Worm (Caenorhabditis elegans) whole organism, L4 larva: ENCODE data around the gene C08F11.12.
A peak's percentile ranks its signal among the peaks of the same experiment; 100 is the strongest.

Experiments
- D1046.2 ChIP-seq: fragments of 200-800 bp; sonication (Bioruptor generic); IDR thresholded peaks from 2 replicates; pipeline ENCODE4 v1.3.6; 2022; ENCODE audit warnings: missing genetic modification characterization, missing compliant biosample characterization
- F10B5.3 ChIP-seq: sonication (generic microtip); optimal IDR thresholded peaks from 2 replicates; lab custom pipeline; 2016; ENCODE audit warnings: mild to moderate bottlenecking, missing genetic modification characterization, missing compliant biosample characterization
- F49E8.2 ChIP-seq: sonication (generic microtip); optimal IDR thresholded peaks from 2 replicates; lab custom pipeline; 2016; ENCODE audit warnings: missing compliant biosample characterization, mild to moderate bottlenecking, missing genetic modification characterization, borderline replicate concordance
- T20F7.1 ChIP-seq: fragments of 200-800 bp; sonication (Bioruptor generic); optimal IDR thresholded peaks from 2 replicates; lab custom pipeline; 2018; ENCODE audit warnings: mild to moderate bottlenecking, missing genetic modification characterization, missing compliant biosample characterization
- Y5F2A.4 ChIP-seq: fragments of 200-800 bp; sonication (Bioruptor generic); optimal IDR thresholded peaks from 2 replicates; lab custom pipeline; 2018; ENCODE audit warnings: mild to moderate bottlenecking, missing genetic modification characterization, missing compliant biosample characterization
- ZK337.2 ChIP-seq: fragments of 200-800 bp; sonication (Bioruptor generic); IDR thresholded peaks from 2 replicates; pipeline ENCODE4 v1.3.6; 2022; ENCODE audit warnings: missing genetic modification reagents, missing genetic modification characterization, missing compliant biosample characterization
- ama-1 ChIP-seq: fragments of 150-350 bp; optimal IDR thresholded peaks from 2 replicates; lab custom pipeline; 2014; ENCODE audit warnings: inconsistent platforms, mixed read lengths
- attf-4 ChIP-seq: sonication (generic microtip); optimal IDR thresholded peaks from 3 replicates; lab custom pipeline; 2017; ENCODE audit warnings: missing biosample characterization, missing genetic modification characterization
- ceh-32 ChIP-seq: sonication (generic microtip); optimal IDR thresholded peaks from 2 replicates; lab custom pipeline; 2016; ENCODE audit warnings: mild to moderate bottlenecking, missing genetic modification characterization, missing compliant biosample characterization; ENCODE audit not compliant: poor library complexity
- ceh-44 ChIP-seq: fragments of 200-800 bp; sonication (Bioruptor generic); IDR thresholded peaks from 2 replicates; pipeline ENCODE4 v1.3.6; 2022; ENCODE audit warnings: missing genetic modification reagents, missing genetic modification characterization, missing compliant biosample characterization
- ceh-62 ChIP-seq: sonication (generic microtip); optimal IDR thresholded peaks from 2 replicates; lab custom pipeline; 2017; ENCODE audit warnings: missing biosample characterization, missing genetic modification characterization
- cey-2 ChIP-seq: sonication (generic microtip); optimal IDR thresholded peaks from 3 replicates; lab custom pipeline; 2017; ENCODE audit warnings: missing genetic modification characterization, mild to moderate bottlenecking, missing compliant biosample characterization, antibody characterized with exemption, borderline replicate concordance; ENCODE audit not compliant: insufficient read depth
- daf-16 ChIP-seq, 3 experiments: sonication (generic microtip); optimal IDR thresholded peaks; 2 replicates each; lab custom pipeline; 2016 to 2017; ENCODE audit warnings: missing genetic modification characterization in 3 of 3, missing genetic modification reagents in 3 of 3, mild to moderate bottlenecking in 2 of 3, missing compliant biosample characterization in 2 of 3, missing biosample characterization in 1 of 3, moderate library complexity in 1 of 3
- daf-19 ChIP-seq: fragments of 200-800 bp; sonication (Bioruptor generic); conservative IDR thresholded peaks from 2 replicates; pipeline ENCODE4 v1.3.6; 2022; ENCODE audit warnings: missing genetic modification characterization, missing compliant biosample characterization
- dmd-8 ChIP-seq: fragments of 200-800 bp; sonication (Bioruptor generic); IDR thresholded peaks from 2 replicates; pipeline ENCODE4 v1.3.6; 2022; ENCODE audit warnings: missing genetic modification characterization, missing compliant biosample characterization
- dpl-1 ChIP-seq: fragments of 150-350 bp; optimal IDR thresholded peaks from 2 replicates; lab custom pipeline; 2014; ENCODE audit warnings: missing biosample characterization, missing genetic modification reagents, missing genetic modification characterization
- fos-1 ChIP-seq: fragments of 150-350 bp; optimal IDR thresholded peaks from 2 replicates; lab custom pipeline; 2014; ENCODE audit warnings: missing biosample characterization, missing genetic modification characterization
- hlh-11 ChIP-seq: fragments of 200-800 bp; sonication (Bioruptor generic); optimal IDR thresholded peaks from 2 replicates; lab custom pipeline; 2018; ENCODE audit warnings: mild to moderate bottlenecking, missing genetic modification characterization, missing compliant biosample characterization
- hlh-30 ChIP-seq: sonication (generic microtip); optimal IDR thresholded peaks from 2 replicates; lab custom pipeline; 2017; ENCODE audit warnings: antibody characterized with exemption, mild to moderate bottlenecking, missing genetic modification characterization, missing compliant biosample characterization; ENCODE audit not compliant: insufficient read depth
- jun-1 ChIP-seq: fragments of 150-350 bp; optimal IDR thresholded peaks from 2 replicates; lab custom pipeline; 2014; ENCODE audit warnings: missing biosample characterization, missing genetic modification reagents, missing genetic modification characterization
- lin-13 ChIP-seq: fragments of 150-350 bp; optimal IDR thresholded peaks from 2 replicates; lab custom pipeline; 2014; ENCODE audit warnings: missing biosample characterization, missing genetic modification reagents, missing genetic modification characterization
- lin-15B ChIP-seq: fragments of 150-350 bp; sonication (generic microtip); optimal IDR thresholded peaks from 3 replicates; lab custom pipeline; 2014; ENCODE audit warnings: missing biosample characterization, missing genetic modification characterization
- lin-38 ChIP-seq: fragments of 200-800 bp; sonication (Bioruptor generic); IDR thresholded peaks from 2 replicates; pipeline ENCODE4 v1.3.6; 2022; ENCODE audit warnings: missing genetic modification reagents, missing genetic modification characterization, missing compliant biosample characterization
- lin-39 ChIP-seq: fragments of 150-350 bp; optimal IDR thresholded peaks from 2 replicates; lab custom pipeline; 2014; ENCODE audit warnings: missing biosample characterization, missing genetic modification reagents, missing genetic modification characterization
- madf-9 ChIP-seq: fragments of 200-800 bp; sonication (Bioruptor generic); conservative IDR thresholded peaks from 2 replicates; pipeline ENCODE4 v1.3.6; 2022; ENCODE audit warnings: missing genetic modification reagents, missing genetic modification characterization, missing compliant biosample characterization
- mep-1 ChIP-seq: fragments of 150-350 bp; sonication (generic microtip); optimal IDR thresholded peaks from 3 replicates; lab custom pipeline; 2014; ENCODE audit warnings: missing biosample characterization, missing genetic modification characterization
- nhr-10 ChIP-seq: fragments of 150-350 bp; optimal IDR thresholded peaks from 2 replicates; lab custom pipeline; 2014; ENCODE audit warnings: missing biosample characterization, missing genetic modification characterization
- nhr-102 ChIP-seq: sonication (generic microtip); optimal IDR thresholded peaks from 2 replicates; lab custom pipeline; 2016; ENCODE audit warnings: mild to moderate bottlenecking, missing genetic modification characterization, moderate library complexity, missing compliant biosample characterization
- nhr-25 ChIP-seq: sonication (generic microtip); optimal IDR thresholded peaks from 2 replicates; lab custom pipeline; 2017; ENCODE audit warnings: missing genetic modification characterization, mild to moderate bottlenecking, missing compliant biosample characterization, antibody characterized with exemption, moderate library complexity, borderline replicate concordance; ENCODE audit not compliant: insufficient read depth
- nhr-28 ChIP-seq: fragments of 150-350 bp; optimal IDR thresholded peaks from 2 replicates; lab custom pipeline; 2014; ENCODE audit warnings: missing biosample characterization, missing genetic modification characterization
- nhr-42 ChIP-seq: fragments of 200-800 bp; sonication (Bioruptor generic); IDR thresholded peaks from 2 replicates; pipeline ENCODE4 v1.3.6; 2022; ENCODE audit warnings: missing genetic modification characterization, missing compliant biosample characterization
- nhr-6 ChIP-seq: fragments of 150-350 bp; optimal IDR thresholded peaks from 2 replicates; lab custom pipeline; 2014; ENCODE audit warnings: missing biosample characterization, missing genetic modification characterization
- nhr-76 ChIP-seq: fragments of 150-350 bp; optimal IDR thresholded peaks from 2 replicates; lab custom pipeline; 2014; ENCODE audit warnings: missing biosample characterization, missing genetic modification characterization
- pha-4 ChIP-seq, 2 experiments: fragments of 150-350 bp in 1 of 2; fragments of 200-800 bp in 1 of 2; sonication (Bioruptor generic) in 1 of 2; IDR thresholded peaks in 1 of 2; optimal IDR thresholded peaks in 1 of 2; 2 replicates each; pipeline versions ENCODE4 v1.3.6 to Lab custom; 2014 to 2022; ENCODE audit warnings: missing genetic modification characterization in 2 of 2, missing genetic modification reagents in 2 of 2, missing biosample characterization in 1 of 2, missing compliant biosample characterization in 1 of 2
- php-3 ChIP-seq: fragments of 200-800 bp; sonication (Bioruptor generic); IDR thresholded peaks from 2 replicates; pipeline ENCODE4 v1.3.6; 2022; ENCODE audit warnings: missing genetic modification reagents, missing genetic modification characterization, missing compliant biosample characterization
- pqm-1 ChIP-seq: sonication (generic microtip); optimal IDR thresholded peaks from 2 replicates; lab custom pipeline; 2017; ENCODE audit warnings: missing biosample characterization, missing genetic modification characterization
- snpc-1.2 ChIP-seq: fragments of 200-800 bp; sonication (Bioruptor generic); IDR thresholded peaks from 2 replicates; pipeline ENCODE4 v1.3.6; 2022; ENCODE audit warnings: missing genetic modification reagents, missing genetic modification characterization, missing compliant biosample characterization
- tag-97 ChIP-seq: fragments of 200-800 bp; sonication (Bioruptor generic); IDR thresholded peaks from 2 replicates; pipeline ENCODE4 v1.3.6; 2022; ENCODE audit warnings: missing genetic modification characterization, missing compliant biosample characterization
- tra-1 ChIP-seq: fragments of 200-800 bp; sonication (Bioruptor generic); IDR thresholded peaks from 2 replicates; pipeline ENCODE4 v1.3.6; 2022; ENCODE audit warnings: missing genetic modification reagents, missing genetic modification characterization, missing compliant biosample characterization
- unc-62 ChIP-seq, 3 experiments: fragments of 150-350 bp in 1 of 3; sonication (generic microtip); optimal IDR thresholded peaks in 2 of 3; peaks in 1 of 3; 1 replicate in 1 of 3; 2 replicates in 2 of 3; lab custom pipeline; 2014 to 2017; ENCODE audit warnings: missing biosample characterization in 3 of 3, missing genetic modification characterization in 3 of 3, missing genetic modification reagents in 3 of 3, missing genotype in 1 of 3
- vab-7 ChIP-seq: fragments of 200-800 bp; sonication (Bioruptor generic); IDR thresholded peaks from 2 replicates; pipeline ENCODE4 v1.3.6; 2022; ENCODE audit warnings: missing genetic modification reagents, missing genetic modification characterization, missing compliant biosample characterization
- zfp-2 ChIP-seq: sonication (generic microtip); optimal IDR thresholded peaks from 2 replicates; lab custom pipeline; 2016; ENCODE audit warnings: mild to moderate bottlenecking, missing genetic modification characterization, missing compliant biosample characterization
- zfp-3 ChIP-seq: fragments of 200-800 bp; sonication (Bioruptor generic); conservative IDR thresholded peaks from 2 replicates; pipeline ENCODE4 v1.3.6; 2022; ENCODE audit warnings: missing genetic modification reagents, missing genetic modification characterization, missing compliant biosample characterization
- zip-2 ChIP-seq: fragments of 150-350 bp; optimal IDR thresholded peaks from 2 replicates; lab custom pipeline; 2014; ENCODE audit warnings: missing biosample characterization, missing genetic modification characterization
- ztf-7 ChIP-seq: fragments of 150-350 bp; optimal IDR thresholded peaks from 2 replicates; lab custom pipeline; 2014; ENCODE audit warnings: missing biosample characterization, missing genetic modification characterization

Gene C08F11.12

ce11 chrIV:13636975-13637374, 14.3 kb downstream of the C08F11.12 start, which contains the start of gene C08F11.7:
Gene C08F11.7, plus strand, starts transcription at chrIV:13637275.
- TF ChIP-seq ceh-62 (tag; lab: Kevin White, UChicago) (no peak), attf-4 (tag; lab: Kevin White, UChicago) (no peak), D1046.2 (no peak), T20F7.1 (GFP tag; lab: Kevin White, UChicago) (no peak), dmd-8 (GFP tag; lab: Robert Waterston, UW) (no peak), dpl-1 (no peak), vab-7 (GFP tag; lab: Robert Waterston, UW) (no peak), cey-2 (tag; lab: Kevin White, UChicago) (no peak)

- TF ChIP-seq ztf-7 (tag; lab: Kevin White, UChicago) (peak; percentile 18), ama-1 (no peak), daf-16 (GFP tag; optimal IDR thresholded peaks at IDR 0.05; lab: Kevin White, UChicago) (no peak), daf-16 (tag; optimal IDR thresholded peaks at IDR 0.05; lab: Kevin White, UChicago) (peak; percentile 80)
Measured at ce11 chrIV:13633165-13633564, 18.1 kb downstream of the C08F11.12 start, which contains the start of gene fbxa-98. Gene fbxa-98, plus strand, starts transcription at chrIV:13633407.

- no peak for TF ChIP-seq daf-16 (GFP tag; optimal IDR thresholded peaks at IDR 0.05; lab: Kevin White, UChicago)
- peak; percentile 57 for TF ChIP-seq daf-16 (tag; optimal IDR thresholded peaks at IDR 0.05; lab: Kevin White, UChicago)
- no peak for TF ChIP-seq hlh-11
- TF ChIP-seq ceh-44 (GFP tag; lab: Robert Waterston, UW) = no peak
- no peak for TF ChIP-seq ceh-32 (tag; lab: Kevin White, UChicago)
- TF ChIP-seq nhr-102 = no peak
- no peak for TF ChIP-seq nhr-76 (tag; lab: Kevin White, UChicago)
- no peak for TF ChIP-seq snpc-1.2 (GFP tag; lab: Robert Waterston, UW)
- peak; percentile 24 for TF ChIP-seq pqm-1
- TF ChIP-seq lin-38 = no peak
- TF ChIP-seq zip-2 (tag; lab: Kevin White, UChicago) = no peak
- TF ChIP-seq jun-1 (tag; lab: Kevin White, UChicago) = no peak
- TF ChIP-seq lin-39 = no peak
- no peak for TF ChIP-seq nhr-6 (tag; lab: Kevin White, UChicago)
- TF ChIP-seq hlh-30 (tag; lab: Kevin White, UChicago) = no peak
- no peak for TF ChIP-seq dpl-1
- TF ChIP-seq zfp-2 (tag; lab: Kevin White, UChicago) = no peak
- no peak for TF ChIP-seq tra-1
- no peak for TF ChIP-seq nhr-28 (tag; lab: Kevin White, UChicago)
- no peak for TF ChIP-seq lin-15B
- TF ChIP-seq ZK337.2 (GFP tag; lab: Robert Waterston, UW) = no peak
- TF ChIP-seq unc-62 (GFP tag; optimal IDR thresholded peaks at IDR 0.05 in 1 of 2; lab: Kevin White, UChicago) = peak in 1 of 2 experiments; percentile 69
- TF ChIP-seq unc-62 (tag; optimal IDR thresholded peaks at IDR 0.05; lab: Kevin White, UChicago) = no peak
- no peak for TF ChIP-seq F49E8.2 (tag; lab: Kevin White, UChicago)
- TF ChIP-seq php-3 (GFP tag; lab: Robert Waterston, UW) = no peak
- TF ChIP-seq zfp-3 (GFP tag; lab: Robert Waterston, UW) = no peak
- no peak for TF ChIP-seq daf-19 (GFP tag; lab: Robert Waterston, UW)
- TF ChIP-seq, all 104 proteins: peak for 3
Measured at ce11 chrIV:13632613-13633012, 18.7 kb downstream of the C08F11.12 start.

- TF ChIP-seq nhr-76 (tag; lab: Kevin White, UChicago) (no peak), tra-1 (no peak), nhr-10 (no peak), mep-1 (tag; lab: Kevin White, UChicago) (no peak), tag-97 (GFP tag; lab: Robert Waterston, UW) (no peak), jun-1 (tag; lab: Kevin White, UChicago) (no peak), nhr-25 (tag; lab: Kevin White, UChicago) (no peak), fos-1 (no peak), Y5F2A.4 (GFP tag; lab: Kevin White, UChicago) (no peak), nhr-42 (GFP tag; lab: Robert Waterston, UW) (no peak), madf-9 (no peak), snpc-1.2 (GFP tag; lab: Robert Waterston, UW) (no peak), F10B5.3 (tag; lab: Kevin White, UChicago) (no peak), lin-13 (GFP tag; lab: Kevin White, UChicago) (no peak), pha-4 (GFP tag; IDR thresholded peaks at IDR 0.05; lab: Robert Waterston, UW) (no peak), pha-4 (tag; optimal IDR thresholded peaks at IDR 0.05; lab: Kevin White, UChicago) (no peak)
Measured at ce11 chrIV:13626469-13626868, 24.8 kb downstream of the C08F11.12 start, which contains the start of gene sru-21. Gene sru-21, plus strand, starts transcription at chrIV:13626769.
